Worm (Caenorhabditis elegans) whole organism, L3 larva: ENCODE measurements around the gene T12B5.14.

Experiments
- R02D3.7 ChIP-seq: fragments of 150-350 bp; optimal IDR thresholded peaks from 2 replicates; lab custom pipeline; 2014; ENCODE audit warnings: missing biosample characterization, missing genetic modification characterization
- aly-2 ChIP-seq: fragments of 150-350 bp; optimal IDR thresholded peaks from 2 replicates; lab custom pipeline; 2014; ENCODE audit warnings: missing biosample characterization, missing genetic modification characterization
- ama-1 ChIP-seq: fragments of 150-350 bp; optimal IDR thresholded peaks from 2 replicates; lab custom pipeline; 2018
- ceh-16 ChIP-seq: sonication (generic microtip); optimal IDR thresholded peaks from 2 replicates; lab custom pipeline; 2017; ENCODE audit warnings: missing biosample characterization, missing genetic modification characterization
- ceh-28 ChIP-seq: fragments of 150-350 bp; optimal IDR thresholded peaks from 2 replicates; lab custom pipeline; 2014; ENCODE audit warnings: missing biosample characterization, missing genetic modification reagents, missing genetic modification characterization
- ceh-82 ChIP-seq: fragments of 150-350 bp; optimal IDR thresholded peaks from 2 replicates; lab custom pipeline; 2014; ENCODE audit warnings: missing biosample characterization, missing genetic modification characterization
- ceh-9 ChIP-seq: sonication (generic microtip); optimal IDR thresholded peaks from 2 replicates; lab custom pipeline; 2018; ENCODE audit warnings: missing biosample characterization, missing genetic modification characterization
- daf-12 ChIP-seq: fragments of 150-350 bp; optimal IDR thresholded peaks from 2 replicates; lab custom pipeline; 2014; ENCODE audit warnings: missing biosample characterization, missing genetic modification reagents, missing genetic modification characterization
- egl-27 ChIP-seq: sonication (generic microtip); optimal IDR thresholded peaks from 4 replicates; lab custom pipeline; 2017; ENCODE audit warnings: missing biosample characterization, missing genetic modification reagents, missing genetic modification characterization
- elt-1 ChIP-seq: fragments of 150-350 bp; optimal IDR thresholded peaks from 2 replicates; lab custom pipeline; 2014; ENCODE audit warnings: missing biosample characterization, missing genetic modification characterization
- elt-2 ChIP-seq: sonication (generic microtip); optimal IDR thresholded peaks from 2 replicates; lab custom pipeline; 2016; ENCODE audit warnings: missing genetic modification reagents, mild to moderate bottlenecking, missing genetic modification characterization, missing compliant biosample characterization
- elt-3 ChIP-seq, 3 experiments: fragments of 150-350 bp in 1 of 3; sonication (generic microtip) in 2 of 3; optimal IDR thresholded peaks; 2 replicates in 2 of 3; 4 replicates in 1 of 3; lab custom pipeline; 2014 to 2017; ENCODE audit warnings: missing biosample characterization in 3 of 3, missing genetic modification characterization in 3 of 3
- eor-1 ChIP-seq, 2 experiments: fragments of 150-350 bp; optimal IDR thresholded peaks; 2 replicates each; lab custom pipeline; 2014 to 2018; ENCODE audit warnings: missing biosample characterization in 2 of 2, missing genetic modification characterization in 2 of 2
- fkh-10 ChIP-seq: sonication (generic microtip); optimal IDR thresholded peaks from 2 replicates; lab custom pipeline; 2017; ENCODE audit warnings: missing biosample characterization, missing genetic modification reagents, missing genetic modification characterization
- hmg-11 ChIP-seq: sonication (generic microtip); optimal IDR thresholded peaks from 2 replicates; lab custom pipeline; 2016; ENCODE audit warnings: missing genetic modification characterization, missing compliant biosample characterization
- jun-1 ChIP-seq: fragments of 150-350 bp; optimal IDR thresholded peaks from 2 replicates; lab custom pipeline; 2014; ENCODE audit warnings: missing biosample characterization, missing genetic modification reagents, missing genetic modification characterization
- lin-15B ChIP-seq: fragments of 150-350 bp; optimal IDR thresholded peaks from 2 replicates; lab custom pipeline; 2014; ENCODE audit warnings: missing biosample characterization, missing genetic modification characterization
- lin-39 ChIP-seq: fragments of 150-350 bp; optimal IDR thresholded peaks from 2 replicates; lab custom pipeline; 2018; ENCODE audit warnings: missing biosample characterization, missing genetic modification reagents, missing genetic modification characterization
- mdl-1 ChIP-seq: fragments of 150-350 bp; optimal IDR thresholded peaks from 2 replicates; lab custom pipeline; 2014; ENCODE audit warnings: missing biosample characterization, missing genetic modification characterization
- nfya-1 ChIP-seq: sonication (generic microtip); optimal IDR thresholded peaks from 2 replicates; lab custom pipeline; 2017; ENCODE audit warnings: missing genetic modification characterization, mild to moderate bottlenecking, missing compliant biosample characterization, antibody characterized with exemption, moderate library complexity; ENCODE audit not compliant: insufficient read depth
- nhr-11 ChIP-seq: fragments of 150-350 bp; optimal IDR thresholded peaks from 2 replicates; lab custom pipeline; 2014; ENCODE audit warnings: missing biosample characterization, missing genetic modification characterization
- nhr-12 ChIP-seq: fragments of 150-350 bp; optimal IDR thresholded peaks from 2 replicates; lab custom pipeline; 2014; ENCODE audit warnings: missing biosample characterization, missing genetic modification characterization
- nhr-23 ChIP-seq: fragments of 150-350 bp; optimal IDR thresholded peaks from 2 replicates; lab custom pipeline; 2014; ENCODE audit warnings: missing biosample characterization, missing genetic modification reagents, missing genetic modification characterization
- nhr-237 ChIP-seq: fragments of 150-350 bp; optimal IDR thresholded peaks from 2 replicates; lab custom pipeline; 2014; ENCODE audit warnings: missing biosample characterization, missing genetic modification characterization
- nhr-28 ChIP-seq: fragments of 150-350 bp; optimal IDR thresholded peaks from 2 replicates; lab custom pipeline; 2014; ENCODE audit warnings: missing biosample characterization, missing genetic modification characterization
- nhr-43 ChIP-seq: sonication (generic microtip); optimal IDR thresholded peaks from 2 replicates; lab custom pipeline; 2016; ENCODE audit warnings: mild to moderate bottlenecking, missing genetic modification characterization, missing compliant biosample characterization; ENCODE audit not compliant: poor library complexity, severe bottlenecking
- nhr-76 ChIP-seq: fragments of 150-350 bp; sonication (generic microtip); optimal IDR thresholded peaks from 5 replicates; lab custom pipeline; 2014; ENCODE audit warnings: missing biosample characterization, missing genetic modification characterization
- nhr-77 ChIP-seq: fragments of 150-350 bp; optimal IDR thresholded peaks from 2 replicates; lab custom pipeline; 2014; ENCODE audit warnings: missing biosample characterization, missing genetic modification characterization
- pha-4 ChIP-seq: fragments of 150-350 bp; optimal IDR thresholded peaks from 2 replicates; lab custom pipeline; 2014; ENCODE audit warnings: missing biosample characterization, missing genetic modification reagents, missing genetic modification characterization
- pqm-1 ChIP-seq: fragments of 150-350 bp; optimal IDR thresholded peaks from 2 replicates; lab custom pipeline; 2017; ENCODE audit warnings: missing biosample characterization, missing genetic modification characterization, inconsistent platforms
- sea-2 ChIP-seq: fragments of 150-350 bp; sonication (generic microtip); optimal IDR thresholded peaks from 4 replicates; lab custom pipeline; 2014; ENCODE audit warnings: missing biosample characterization, missing genetic modification reagents, missing genetic modification characterization
- skn-1 ChIP-seq: fragments of 150-350 bp; optimal IDR thresholded peaks from 2 replicates; lab custom pipeline; 2014; ENCODE audit warnings: missing biosample characterization, missing genetic modification characterization
- snpc-4 ChIP-seq: fragments of 150-350 bp; optimal IDR thresholded peaks from 2 replicates; lab custom pipeline; 2014; ENCODE audit warnings: missing biosample characterization, missing genetic modification characterization
- tbx-2 ChIP-seq: sonication (generic microtip); optimal IDR thresholded peaks from 2 replicates; lab custom pipeline; 2016; ENCODE audit warnings: mild to moderate bottlenecking, missing genetic modification characterization, missing compliant biosample characterization
- unc-39 ChIP-seq: sonication (generic microtip); optimal IDR thresholded peaks from 4 replicates; lab custom pipeline; 2017; ENCODE audit warnings: missing biosample characterization, missing genetic modification characterization
- zag-1 ChIP-seq: fragments of 150-350 bp; optimal IDR thresholded peaks from 2 replicates; lab custom pipeline; 2014; ENCODE audit warnings: missing biosample characterization, missing genetic modification characterization
- ztf-11 ChIP-seq: fragments of 150-350 bp; optimal IDR thresholded peaks from 2 replicates; lab custom pipeline; 2014; ENCODE audit warnings: missing biosample characterization, missing genetic modification characterization

Gene T12B5.14

ce11 chrIII:916897-917296 is 37.8 kb upstream of the T12B5.14 start, which contains the start of gene idpp-13:
TSS of gene idpp-13 (minus strand) at chrIII:916997.
- TF ChIP-seq elt-3 (tag; optimal IDR thresholded peaks at IDR 0.05; lab: Kevin White, UChicago) (no peak), R02D3.7 (tag; lab: Kevin White, UChicago) (no peak), unc-39 (no peak), ztf-11 (tag; lab: Kevin White, UChicago) (no peak), fkh-10 (GFP tag; lab: Kevin White, UChicago) (no peak), ceh-82 (tag; lab: Kevin White, UChicago) (no peak), lin-15B (tag; lab: Kevin White, UChicago) (no peak), nhr-76 (tag; lab: Kevin White, UChicago) (no peak), hmg-11 (tag; lab: Kevin White, UChicago) (no peak), tbx-2 (no peak), eor-1 (tag; optimal IDR thresholded peaks at IDR 0.05; lab: Kevin White, UChicago) (no peak), sea-2 (no peak), nfya-1 (tag; lab: Kevin White, UChicago) (no peak), nhr-23 (tag; lab: Kevin White, UChicago) (no peak)
- TF ChIP-seq, all 47 proteins: peak for 0

ce11 chrIII:919322-919721 is 35.4 kb upstream of the T12B5.14 start, which contains the start of gene F23H11.7:
TSS of gene F23H11.7 (minus strand) at chrIII:919422.
- TF ChIP-seq nhr-43 (no peak), nhr-28 (tag; lab: Kevin White, UChicago) (no peak), ama-1 (lab: Kevin White, UChicago) (no peak), nhr-11 (tag; lab: Kevin White, UChicago) (no peak), nhr-12 (tag; lab: Kevin White, UChicago) (no peak), elt-2 (no peak), hmg-11 (tag; lab: Kevin White, UChicago) (no peak), snpc-4 (no peak), tbx-2 (no peak)

- TF ChIP-seq nhr-12 (tag; lab: Kevin White, UChicago) (no peak), ama-1 (lab: Kevin White, UChicago) (no peak), mdl-1 (tag; lab: Kevin White, UChicago) (no peak), nhr-77 (tag; lab: Kevin White, UChicago) (no peak), nhr-23 (tag; lab: Kevin White, UChicago) (no peak), nhr-237 (tag; lab: Kevin White, UChicago) (no peak), elt-2 (no peak), egl-27 (tag; lab: Kevin White, UChicago) (no peak), jun-1 (tag; lab: Kevin White, UChicago) (no peak), ceh-82 (tag; lab: Kevin White, UChicago) (no peak), fkh-10 (GFP tag; lab: Kevin White, UChicago) (no peak), lin-39 (tag; lab: Kevin White, UChicago) (no peak), skn-1 (tag; lab: Kevin White, UChicago) (no peak), pqm-1 (tag; lab: Kevin White, UChicago) (no peak), ceh-9 (tag; lab: Kevin White, UChicago) (no peak), nhr-76 (tag; lab: Kevin White, UChicago) (no peak)
Observed at ce11 chrIII:926216-926615, 28.5 kb upstream of the T12B5.14 start, which contains the start of gene pef-1. TSS of gene pef-1 (minus strand) at chrIII:926316.

- TF ChIP-seq elt-2 (peak; percentile 84), pqm-1 (tag; lab: Kevin White, UChicago) (peak; percentile 35), nhr-28 (tag; lab: Kevin White, UChicago) (no peak)
Observed at ce11 chrIII:936037-936507, 18.6 kb upstream of the T12B5.14 start, which contains the start of gene fbxa-55. TSS of gene fbxa-55 (minus strand) at chrIII:936087.

ce11 chrIII:937961-938360 is 16.7 kb upstream of the T12B5.14 start, which contains the start of gene fbxa-56:
TSS of gene fbxa-56 (minus strand) at chrIII:938061.
- TF ChIP-seq ceh-16 (tag; lab: Kevin White, UChicago) (no peak), elt-1 (tag; lab: Kevin White, UChicago) (no peak), daf-12 (no peak), snpc-4 (no peak), hmg-11 (tag; lab: Kevin White, UChicago) (no peak), nhr-12 (tag; lab: Kevin White, UChicago) (no peak), mdl-1 (tag; lab: Kevin White, UChicago) (no peak), jun-1 (tag; lab: Kevin White, UChicago) (no peak), ama-1 (lab: Kevin White, UChicago) (no peak), lin-39 (tag; lab: Kevin White, UChicago) (no peak), pqm-1 (tag; lab: Kevin White, UChicago) (no peak), unc-39 (no peak), nhr-76 (tag; lab: Kevin White, UChicago) (no peak), ceh-28 (tag; lab: Kevin White, UChicago) (no peak), zag-1 (tag; lab: Kevin White, UChicago) (no peak), aly-2 (no peak), R02D3.7 (tag; lab: Kevin White, UChicago) (no peak), pha-4 (tag; lab: Kevin White, UChicago) (no peak)
